Worm (Caenorhabditis elegans) whole organism, L1 larva: Measurements from ENCODE around the gene Y17D7C.6.

Experiments used
- C34B4.2 ChIP-seq: sonication (generic microtip); optimal IDR thresholded peaks from 2 replicates; lab custom pipeline; 2017; ENCODE audit warnings: mild to moderate bottlenecking, missing genetic modification characterization, missing compliant biosample characterization
- Y116A8C.19 ChIP-seq: sonication (generic microtip); optimal IDR thresholded peaks from 2 replicates; lab custom pipeline; 2016; ENCODE audit warnings: missing compliant biosample characterization, missing genetic modification characterization, borderline replicate concordance
- ceh-82 ChIP-seq, 3 experiments: fragments of 150-350 bp in 1 of 3; sonication (generic microtip) in 2 of 3; optimal IDR thresholded peaks; 2 replicates each; lab custom pipeline; 2014 to 2017; ENCODE audit warnings: missing biosample characterization in 3 of 3, missing genetic modification characterization in 3 of 3
- dpl-1 ChIP-seq, 3 experiments: fragments of 150-350 bp in 2 of 3; sonication (generic microtip) in 1 of 3; optimal IDR thresholded peaks; 2 replicates each; lab custom pipeline; 2014 to 2017; ENCODE audit warnings: missing biosample characterization in 3 of 3, missing genetic modification characterization in 3 of 3, missing genetic modification reagents in 3 of 3
- dsc-1 ChIP-seq: sonication (generic microtip); optimal IDR thresholded peaks from 2 replicates; lab custom pipeline; 2016; ENCODE audit warnings: mild to moderate bottlenecking, missing genetic modification characterization, missing compliant biosample characterization
- efl-1 ChIP-seq, 4 experiments: fragments of 150-350 bp; optimal IDR thresholded peaks in 3 of 4; peaks in 1 of 4; 1 replicate in 1 of 4; 2 replicates in 3 of 4; lab custom pipeline; 2014; ENCODE audit warnings: missing biosample characterization in 2 of 4, missing genetic modification characterization in 2 of 4, missing genetic modification reagents in 2 of 4
- egl-27 ChIP-seq, 2 experiments: fragments of 150-350 bp in 1 of 2; sonication (generic microtip); optimal IDR thresholded peaks; 3 replicates each; lab custom pipeline; 2017 to 2018; ENCODE audit warnings: missing biosample characterization in 2 of 2, missing genetic modification characterization in 2 of 2, missing genetic modification reagents in 2 of 2
- elt-2 ChIP-seq: sonication (generic microtip); optimal IDR thresholded peaks from 2 replicates; lab custom pipeline; 2016; ENCODE audit warnings: missing genetic modification characterization, mild to moderate bottlenecking, inconsistent platforms, missing compliant biosample characterization, missing genetic modification reagents
- ets-5 ChIP-seq: fragments of 200-800 bp; sonication (Bioruptor generic); IDR thresholded peaks from 2 replicates; pipeline ENCODE4 v1.3.6; 2022; ENCODE audit warnings: missing genetic modification characterization, missing compliant biosample characterization
- fkh-4 ChIP-seq: sonication (generic microtip); optimal IDR thresholded peaks from 2 replicates; lab custom pipeline; 2016; ENCODE audit warnings: missing compliant biosample characterization, missing genetic modification characterization, borderline replicate concordance
- fkh-8 ChIP-seq: sonication (generic microtip); optimal IDR thresholded peaks from 2 replicates; lab custom pipeline; 2016; ENCODE audit warnings: mild to moderate bottlenecking, missing genetic modification characterization, missing compliant biosample characterization
- grh-1 ChIP-seq: fragments of 200-800 bp; sonication (Bioruptor generic); IDR thresholded peaks from 2 replicates; pipeline ENCODE4 v1.3.6; 2022; ENCODE audit warnings: missing genetic modification reagents, missing genetic modification characterization, missing compliant biosample characterization
- lsy-2 ChIP-seq, 2 experiments: fragments of 150-350 bp; optimal IDR thresholded peaks; 2 replicates each; lab custom pipeline; 2014; ENCODE audit warnings: missing biosample characterization in 2 of 2, missing genetic modification characterization in 2 of 2
- mab-9 ChIP-seq: fragments of 200-800 bp; sonication (Bioruptor generic); IDR thresholded peaks from 2 replicates; pipeline ENCODE4 v1.3.6; 2022; ENCODE audit warnings: missing genetic modification reagents, missing genetic modification characterization, missing compliant biosample characterization
- mef-2 ChIP-seq: fragments of 150-350 bp; optimal IDR thresholded peaks from 2 replicates; lab custom pipeline; 2014; ENCODE audit warnings: missing biosample characterization, missing genetic modification characterization
- mep-1 ChIP-seq: fragments of 150-350 bp; optimal IDR thresholded peaks from 2 replicates; lab custom pipeline; 2014; ENCODE audit warnings: missing biosample characterization, missing genetic modification characterization
- nhr-12 ChIP-seq: sonication (generic microtip); optimal IDR thresholded peaks from 2 replicates; lab custom pipeline; 2017; ENCODE audit warnings: missing biosample characterization, missing genetic modification characterization
- nhr-19 ChIP-seq: fragments of 200-800 bp; sonication (Bioruptor generic); conservative IDR thresholded peaks from 2 replicates; pipeline ENCODE4 v1.3.6; 2022; ENCODE audit warnings: missing genetic modification characterization, missing compliant biosample characterization
- nhr-237 ChIP-seq: fragments of 150-350 bp; optimal IDR thresholded peaks from 2 replicates; lab custom pipeline; 2014; ENCODE audit warnings: missing biosample characterization, missing genetic modification characterization
- nhr-28 ChIP-seq: fragments of 150-350 bp; optimal IDR thresholded peaks from 2 replicates; lab custom pipeline; 2014; ENCODE audit warnings: missing biosample characterization, missing genetic modification characterization
- nhr-47 ChIP-seq: sonication (generic microtip); optimal IDR thresholded peaks from 2 replicates; lab custom pipeline; 2016; ENCODE audit warnings: mild to moderate bottlenecking, missing genetic modification characterization, moderate library complexity, missing compliant biosample characterization
- nhr-77 ChIP-seq: fragments of 150-350 bp; optimal IDR thresholded peaks from 2 replicates; lab custom pipeline; 2014; ENCODE audit warnings: missing biosample characterization, missing genetic modification characterization
- nhr-84 ChIP-seq: sonication (generic microtip); optimal IDR thresholded peaks from 2 replicates; lab custom pipeline; 2017; ENCODE audit warnings: missing biosample characterization, missing genetic modification characterization
- nhr-85 ChIP-seq: sonication (generic microtip); peaks from one replicate; lab custom pipeline; 2016; ENCODE audit warnings: missing genetic modification characterization, inconsistent platforms, missing compliant biosample characterization
- nhr-90 ChIP-seq: sonication (generic microtip); optimal IDR thresholded peaks from 2 replicates; lab custom pipeline; 2016; ENCODE audit warnings: mild to moderate bottlenecking, missing genetic modification characterization, missing compliant biosample characterization; ENCODE audit not compliant: poor library complexity
- pag-3 ChIP-seq: sonication (generic microtip); optimal IDR thresholded peaks from 2 replicates; lab custom pipeline; 2017; ENCODE audit warnings: missing genetic modification characterization, mild to moderate bottlenecking, missing compliant biosample characterization, antibody characterized with exemption, borderline replicate concordance; ENCODE audit not compliant: insufficient read depth
- pax-3 ChIP-seq: fragments of 200-800 bp; sonication (Bioruptor generic); optimal IDR thresholded peaks from 2 replicates; lab custom pipeline; 2018; ENCODE audit warnings: mild to moderate bottlenecking, missing genetic modification characterization, moderate library complexity, missing compliant biosample characterization
- snpc-4 ChIP-seq: fragments of 150-350 bp; optimal IDR thresholded peaks from 2 replicates; lab custom pipeline; 2014; ENCODE audit warnings: missing biosample characterization, missing genetic modification characterization
- sptf-1 ChIP-seq: fragments of 150-350 bp; optimal IDR thresholded peaks from 2 replicates; lab custom pipeline; 2014; ENCODE audit warnings: missing biosample characterization, missing genetic modification characterization
- swsn-7 ChIP-seq: sonication (generic microtip); optimal IDR thresholded peaks from 2 replicates; lab custom pipeline; 2016; ENCODE audit warnings: missing genetic modification characterization, missing compliant biosample characterization
- tbx-2 ChIP-seq: sonication (generic microtip); optimal IDR thresholded peaks from 2 replicates; lab custom pipeline; 2016; ENCODE audit warnings: missing genetic modification characterization, missing compliant biosample characterization
- tlp-1 ChIP-seq: fragments of 150-350 bp; optimal IDR thresholded peaks from 2 replicates; lab custom pipeline; 2014; ENCODE audit warnings: missing biosample characterization, missing genetic modification characterization
- unc-86 ChIP-seq: sonication (generic microtip); optimal IDR thresholded peaks from 2 replicates; lab custom pipeline; 2016; ENCODE audit warnings: missing genetic modification characterization, missing compliant biosample characterization
- unc-98 ChIP-seq: fragments of 200-800 bp; sonication (Bioruptor generic); IDR thresholded peaks from 2 replicates; pipeline ENCODE4 v1.3.6; 2022; ENCODE audit warnings: missing genetic modification characterization, missing compliant biosample characterization
- xbp-1 ChIP-seq: sonication (generic microtip); optimal IDR thresholded peaks from 2 replicates; lab custom pipeline; 2016; ENCODE audit warnings: missing genetic modification characterization, missing compliant biosample characterization
- zag-1 ChIP-seq: fragments of 150-350 bp; optimal IDR thresholded peaks from 2 replicates; lab custom pipeline; 2014; ENCODE audit warnings: missing biosample characterization, missing genetic modification characterization
- zip-4 ChIP-seq: fragments of 200-800 bp; sonication (Bioruptor generic); optimal IDR thresholded peaks from 2 replicates; lab custom pipeline; 2018; ENCODE audit warnings: mild to moderate bottlenecking, missing genetic modification characterization, moderate library complexity, missing compliant biosample characterization
- ztf-4 ChIP-seq: fragments of 150-350 bp; optimal IDR thresholded peaks from 2 replicates; lab custom pipeline; 2014; ENCODE audit warnings: missing biosample characterization, missing genetic modification characterization

Y17D7C.6 gene

DNA sequence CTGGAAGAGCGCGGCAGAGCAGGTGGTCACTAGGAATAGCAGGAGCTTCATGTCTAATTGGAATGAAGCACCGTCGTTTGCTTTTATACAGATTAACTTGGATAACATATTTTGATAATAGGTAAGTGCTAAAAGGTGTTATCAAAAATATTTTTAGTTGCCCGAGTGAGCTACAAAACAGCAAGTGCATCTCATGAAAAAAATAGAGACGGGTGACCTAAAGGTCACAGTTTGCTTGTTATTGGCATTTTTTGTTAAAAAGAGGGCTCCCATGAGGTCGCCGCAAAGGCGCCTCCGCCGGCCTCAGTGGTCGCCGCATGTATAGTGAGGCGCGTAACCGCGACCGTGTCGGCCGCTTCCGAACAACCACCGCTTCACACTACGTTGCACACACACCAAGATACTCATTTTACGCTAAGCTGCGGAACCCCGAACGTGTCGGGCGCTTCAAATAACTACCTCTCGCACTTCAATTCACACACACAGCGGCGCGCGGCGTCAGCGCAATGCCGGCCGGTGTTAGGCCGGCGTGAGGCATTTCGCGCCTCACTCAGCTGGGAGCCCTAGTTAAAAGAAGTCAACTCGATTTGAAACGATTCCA, 19.8 kb downstream of the Y17D7C.6 start, which contains the start of gene asp-19:
asp-19 (minus strand) TSS at position 51 of the 601 bp plus-strand sequence.
- TF ChIP-seq dpl-1 (GFP tag; optimal IDR thresholded peaks at IDR 0.05; lab: Kevin White, UChicago) (no peak), egl-27 (tag; optimal IDR thresholded peaks at IDR 0.05; lab: Kevin White, UChicago) (no peak), ztf-4 (tag; lab: Kevin White, UChicago) (no peak), xbp-1 (no peak)

DNA sequence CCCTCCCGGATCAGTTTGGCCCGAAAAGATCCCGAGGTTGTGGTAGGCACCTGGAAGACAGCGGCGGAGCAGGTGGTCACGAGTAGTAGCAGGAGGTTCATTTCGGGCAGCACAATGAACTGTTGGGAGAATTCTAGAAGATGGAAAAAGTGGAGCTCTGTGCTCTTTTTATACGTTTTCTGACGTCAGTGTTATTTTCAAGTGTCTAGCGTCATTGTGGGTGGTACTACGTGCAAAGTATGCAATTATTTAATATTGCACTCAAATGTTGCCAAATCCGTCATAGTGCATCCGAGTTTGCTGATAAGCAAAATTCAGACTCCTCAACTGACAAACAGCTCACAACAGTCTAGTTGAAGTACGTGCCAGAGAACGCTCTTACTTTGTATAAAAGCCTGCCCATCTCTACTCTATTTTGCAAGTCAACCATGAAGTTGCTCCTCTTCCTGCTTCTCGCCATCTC, 22.0 kb downstream of the Y17D7C.6 start, which contains the start of the genes asp-18 and scl-19:
asp-18 (minus strand) TSS at position 101 of the 463 bp plus-strand sequence.
scl-19 (plus strand) TSS at position 413 of the 463 bp plus-strand sequence.
- no peak for TF ChIP-seq mef-2
- TF ChIP-seq efl-1 (optimal IDR thresholded peaks at IDR 0.05; lab: Kevin White, UChicago), result no peak
- TF ChIP-seq efl-1 (GFP tag; optimal IDR thresholded peaks at IDR 0.05 in 1 of 2; lab: Kevin White, UChicago), result no peak
- TF ChIP-seq snpc-4 (tag; lab: Kevin White, UChicago), result no peak
- TF ChIP-seq C34B4.2, result no peak
- TF ChIP-seq grh-1, result no peak
- no peak for TF ChIP-seq sptf-1 (tag; lab: Kevin White, UChicago)
- no peak for TF ChIP-seq nhr-28 (tag; lab: Kevin White, UChicago)
- no peak for TF ChIP-seq lsy-2 (tag; optimal IDR thresholded peaks at IDR 0.05; lab: Kevin White, UChicago)
- TF ChIP-seq fkh-8 (tag; lab: Kevin White, UChicago), result no peak
- TF ChIP-seq zip-4 (GFP tag; lab: Kevin White, UChicago), result no peak
- no peak for TF ChIP-seq tbx-2 (tag; lab: Kevin White, UChicago)
- TF ChIP-seq xbp-1, result no peak
- no peak for TF ChIP-seq nhr-84
- no peak for TF ChIP-seq tlp-1
- no peak for TF ChIP-seq nhr-19 (GFP tag; lab: Robert Waterston, UW)
- no peak for TF ChIP-seq nhr-12
- TF ChIP-seq unc-98 (GFP tag; lab: Robert Waterston, UW), result no peak
- no peak for TF ChIP-seq nhr-47 (tag; lab: Kevin White, UChicago)
- no peak for TF ChIP-seq elt-2 (tag; lab: Kevin White, UChicago)
- TF ChIP-seq swsn-7 (tag; lab: Kevin White, UChicago), result no peak

DNA sequence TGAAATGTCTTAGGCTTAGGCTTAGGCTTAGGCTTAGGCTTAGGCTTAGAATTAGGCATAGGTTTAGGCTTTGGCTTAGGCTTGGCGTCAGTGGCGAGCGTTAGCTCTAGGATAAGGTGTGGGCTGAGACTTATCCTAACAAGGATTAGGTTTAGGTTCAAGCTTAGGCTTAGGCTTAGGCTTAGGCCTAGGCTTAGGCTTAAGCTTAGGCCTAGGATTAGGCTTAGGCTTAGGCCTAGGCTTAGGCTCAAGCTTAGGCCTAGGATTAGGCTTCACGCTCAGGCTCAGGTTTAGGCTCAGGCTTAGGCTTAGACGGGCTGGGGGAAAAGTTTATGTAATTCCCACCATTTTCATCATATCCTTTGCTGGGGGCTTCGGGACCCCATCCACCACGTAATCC, 24.3 kb downstream of the Y17D7C.6 start:
- TF ChIP-seq nhr-85 (tag; lab: Kevin White, UChicago) (no peak), pag-3 (tag; lab: Kevin White, UChicago) (no peak), dpl-1 (GFP tag; optimal IDR thresholded peaks at IDR 0.05; lab: Kevin White, UChicago) (no peak), nhr-90 (no peak), unc-86 (tag; lab: Kevin White, UChicago) (no peak), ceh-82 (tag; optimal IDR thresholded peaks at IDR 0.05; lab: Kevin White, UChicago) (no peak), fkh-4 (tag; lab: Kevin White, UChicago) (no peak), nhr-77 (no peak), Y116A8C.19 (no peak), ets-5 (GFP tag; lab: Robert Waterston, UW) (no peak), mep-1 (tag; lab: Kevin White, UChicago) (no peak), pax-3 (tag; lab: Kevin White, UChicago) (no peak), dsc-1 (tag; lab: Kevin White, UChicago) (no peak), nhr-237 (no peak), zag-1 (tag; lab: Kevin White, UChicago) (no peak), nhr-84 (no peak), mab-9 (no peak)
